Worm (Caenorhabditis elegans) whole organism, L4/young adult: ENCODE data around the gene scl-13.

ENCODE experiments used
- W03F9.2 ChIP-seq: fragments of 150-350 bp; optimal IDR thresholded peaks from 2 replicates; lab custom pipeline; 2014; ENCODE audit warnings: missing biosample characterization, missing genetic modification characterization
- dao-5 ChIP-seq: sonication (generic microtip); optimal IDR thresholded peaks from 2 replicates; lab custom pipeline; 2016; ENCODE audit warnings: missing genotype, missing genetic modification characterization, moderate library complexity, missing compliant biosample characterization
- him-1 ChIP-seq: sonication (generic microtip); optimal IDR thresholded peaks from 2 replicates; lab custom pipeline; 2016; ENCODE audit warnings: missing genotype, missing genetic modification reagents, missing genetic modification characterization, missing compliant biosample characterization

Gene scl-13

DNA sequence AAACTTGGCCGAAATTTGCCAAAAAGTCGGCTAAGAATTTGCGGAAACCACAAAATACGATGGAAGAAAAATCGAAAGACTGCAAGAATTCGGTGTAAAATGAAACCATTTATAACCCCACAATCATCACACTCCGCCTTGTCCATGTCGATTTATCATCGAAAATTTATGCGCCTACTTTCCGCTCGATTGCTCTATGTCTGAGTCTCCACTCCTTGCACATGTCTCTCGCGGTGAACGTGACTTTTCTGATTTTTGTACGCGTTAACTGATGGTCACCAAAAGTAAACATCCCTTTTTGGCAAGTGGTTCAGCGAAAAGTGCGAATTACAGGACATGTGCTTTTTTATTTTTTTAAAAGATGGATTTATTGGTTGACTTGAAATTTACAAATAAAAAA lies 34.5 kb downstream of the scl-13 start:
- TF ChIP-seq dao-5 (tag; lab: Kevin White, UChicago) (no peak), him-1 (tag; lab: Kevin White, UChicago) (no peak), W03F9.2 (tag; lab: Kevin White, UChicago) (no peak)

DNA sequence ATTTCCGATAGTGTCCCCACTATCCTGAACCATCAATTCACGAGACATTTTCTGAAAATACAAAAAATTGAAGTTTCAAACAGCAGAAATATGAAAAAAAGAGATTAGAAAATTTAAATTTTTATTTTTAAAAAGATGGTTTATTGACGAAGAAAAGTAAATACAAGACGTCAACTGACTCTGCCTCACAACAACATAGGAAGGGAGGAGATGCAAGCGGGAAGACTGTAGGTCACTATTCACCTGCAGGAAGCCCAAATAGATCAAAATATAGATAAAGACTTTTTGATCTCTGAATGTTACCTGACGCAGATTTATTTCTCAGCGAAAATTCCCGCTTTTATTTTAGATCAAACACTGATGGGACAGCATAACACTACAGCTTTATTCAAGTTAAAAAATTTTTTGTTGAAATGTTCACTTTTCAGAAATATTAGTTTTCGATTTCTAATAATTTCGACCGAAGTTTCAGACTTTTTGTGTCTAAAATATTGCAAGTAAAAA lies 35.3 kb downstream of the scl-13 start, which contains the start of gene cysl-3:
TSS of gene cysl-3 (minus strand) at position 51 of the 504 bp plus-strand sequence.
- TF ChIP-seq W03F9.2 (tag; lab: Kevin White, UChicago) (no peak), him-1 (tag; lab: Kevin White, UChicago) (no peak), dao-5 (tag; lab: Kevin White, UChicago) (no peak)

DNA sequence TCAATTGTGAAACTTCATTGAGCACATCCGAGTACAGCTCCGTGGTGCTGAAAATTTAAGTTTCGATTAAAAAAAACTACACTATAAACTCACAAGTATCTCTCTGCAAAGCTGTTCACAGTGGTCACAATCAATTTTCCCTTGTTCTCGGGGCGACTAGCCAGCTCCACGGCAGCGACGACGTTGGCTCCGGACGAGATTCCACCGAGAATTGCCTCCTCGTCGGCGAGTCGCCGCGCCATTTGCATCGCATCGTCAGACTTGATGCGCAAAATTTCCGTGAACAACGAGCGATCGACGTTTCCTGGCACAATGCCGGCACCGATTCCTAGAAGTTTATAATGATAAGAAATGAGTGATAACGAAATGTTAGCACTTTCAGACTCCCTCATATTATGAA lies 36.8 kb downstream of the scl-13 start:
- TF ChIP-seq W03F9.2 (tag; lab: Kevin White, UChicago) (no peak), dao-5 (tag; lab: Kevin White, UChicago) (no peak), him-1 (tag; lab: Kevin White, UChicago) (no peak)

DNA sequence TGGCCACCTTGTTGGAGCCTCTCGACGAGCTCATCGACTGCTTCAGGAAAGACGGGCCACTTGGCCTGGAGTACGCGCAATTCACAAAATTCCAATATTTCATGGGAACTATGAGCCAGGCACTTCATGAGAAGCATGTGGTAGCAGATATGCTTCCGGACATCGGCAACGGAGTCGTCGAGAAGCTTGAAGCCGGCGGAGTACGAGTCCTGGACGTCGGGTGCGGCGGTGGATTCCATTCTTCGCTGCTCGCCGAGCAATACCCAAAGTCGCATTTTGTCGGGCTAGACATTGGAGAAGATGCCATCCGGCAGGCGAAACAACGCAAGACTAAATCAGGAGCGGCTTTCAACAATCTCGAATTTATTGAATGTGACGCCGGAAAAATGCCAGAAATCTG lies 37.8 kb downstream of the scl-13 start:
- TF ChIP-seq him-1 (tag; lab: Kevin White, UChicago) (no peak), dao-5 (tag; lab: Kevin White, UChicago) (no peak), W03F9.2 (tag; lab: Kevin White, UChicago) (no peak)

DNA sequence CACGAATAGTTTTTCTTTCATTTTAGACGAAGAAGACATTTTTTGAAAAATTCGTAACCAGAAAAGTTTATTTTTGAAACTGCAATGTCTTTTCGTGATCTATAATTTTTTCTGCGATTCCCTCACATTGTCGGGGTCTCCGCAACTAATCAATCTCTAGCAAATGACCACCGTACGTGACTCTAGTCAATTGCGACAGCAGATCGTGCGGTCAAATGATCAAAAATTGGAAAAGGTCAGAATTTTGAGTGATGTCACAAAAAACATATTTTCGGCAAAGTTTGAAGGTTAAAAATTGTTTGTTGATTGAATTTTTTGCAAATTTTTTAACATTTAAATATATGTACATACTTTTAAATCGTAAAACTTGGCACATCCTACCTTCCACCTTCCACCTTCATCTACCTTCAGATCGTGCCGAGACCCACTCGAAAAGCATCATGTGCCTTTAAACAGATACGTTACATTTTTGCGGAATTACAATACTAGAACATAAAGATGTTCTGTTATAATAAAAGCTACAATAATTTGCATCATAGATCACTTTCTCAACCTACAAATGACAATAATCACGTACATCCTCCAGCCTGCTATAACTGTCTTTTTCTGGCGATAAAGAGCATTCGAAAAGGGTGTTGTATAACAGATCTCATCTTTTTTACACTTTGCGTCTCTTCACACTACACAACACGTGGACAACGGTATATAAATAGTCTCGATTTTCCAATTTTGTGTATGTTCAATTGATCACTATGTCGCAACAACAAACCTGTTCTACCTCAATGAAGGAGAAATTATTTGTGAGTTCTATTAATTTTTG lies 39.8 kb downstream of the scl-13 start, which contains the start of the genes R08E5.1 and rips-1:
TSS of gene R08E5.1 (minus strand) at position 82 of the 820 bp plus-strand sequence.
TSS of gene rips-1 (plus strand) at position 585 of the 820 bp plus-strand sequence.
- TF ChIP-seq dao-5 (tag; lab: Kevin White, UChicago), result no peak
- no peak for TF ChIP-seq W03F9.2 (tag; lab: Kevin White, UChicago)
- TF ChIP-seq him-1 (tag; lab: Kevin White, UChicago), result no peak

DNA sequence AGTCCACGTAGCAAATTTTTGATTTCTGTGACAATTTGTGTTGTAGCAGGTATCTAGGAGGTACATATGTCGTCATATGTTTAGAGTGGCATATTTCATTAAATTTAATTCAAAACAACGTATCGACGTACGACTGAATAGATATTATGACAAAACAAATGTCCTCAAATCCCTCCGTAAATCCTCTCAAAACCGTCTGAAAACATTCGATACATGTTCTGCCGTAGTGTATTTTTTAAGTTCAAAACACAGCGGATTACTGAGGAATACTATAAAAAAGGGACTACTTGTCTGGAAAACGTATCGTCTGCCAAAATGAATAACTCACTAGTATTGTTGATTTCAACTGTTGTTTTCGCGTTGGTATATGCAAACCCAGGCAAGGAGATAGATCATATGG lies 43.2 kb downstream of the scl-13 start, which contains the start of gene R08E5.4:
TSS of gene R08E5.4 (plus strand) at position 301 of the 400 bp plus-strand sequence.
- no peak for TF ChIP-seq dao-5 (tag; lab: Kevin White, UChicago)
- no peak for TF ChIP-seq W03F9.2 (tag; lab: Kevin White, UChicago)
- no peak for TF ChIP-seq him-1 (tag; lab: Kevin White, UChicago)

DNA sequence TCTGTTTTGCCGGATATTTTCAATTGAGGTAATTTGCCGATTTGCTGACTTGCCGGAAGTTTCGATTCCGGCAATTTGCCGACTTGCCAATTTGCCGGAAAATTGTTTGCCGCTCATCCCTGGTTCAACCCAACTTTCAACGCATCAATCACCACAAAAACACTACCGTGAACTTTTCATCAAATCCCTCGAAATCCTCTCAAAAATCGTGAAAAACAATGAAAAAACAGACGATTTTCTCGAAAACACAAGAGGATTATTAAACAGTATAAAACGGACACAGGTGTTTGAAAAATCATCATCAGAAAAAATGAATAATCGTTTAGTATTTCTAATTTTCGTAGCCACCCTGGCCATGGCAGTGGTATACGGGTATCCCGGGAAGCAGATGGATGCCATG lies 44.5 kb downstream of the scl-13 start, which contains the start of gene Y39H10A.1:
TSS of gene Y39H10A.1 (plus strand) at position 301 of the 400 bp plus-strand sequence.
- TF ChIP-seq dao-5 (tag; lab: Kevin White, UChicago) (no peak), W03F9.2 (tag; lab: Kevin White, UChicago) (no peak), him-1 (tag; lab: Kevin White, UChicago) (no peak)

DNA sequence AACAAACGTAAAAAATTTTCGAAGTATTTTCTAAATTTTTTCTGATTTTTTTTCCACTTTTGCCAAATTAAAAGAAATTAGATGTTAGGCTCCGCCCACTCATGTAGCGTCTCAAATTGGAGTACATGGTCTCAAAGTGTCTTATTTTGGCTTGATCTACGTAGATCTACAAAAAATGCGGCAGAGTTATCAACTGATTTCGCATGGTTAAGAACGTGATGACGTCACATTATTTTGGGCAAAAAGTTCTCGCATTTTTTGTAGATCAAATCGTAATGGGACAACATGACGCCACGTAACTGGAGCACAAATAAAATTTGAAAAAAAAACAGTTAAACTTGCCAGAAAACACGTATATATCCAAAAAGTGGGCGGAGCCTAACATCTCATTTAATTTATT lies 49.6 kb downstream of the scl-13 start:
- TF ChIP-seq W03F9.2 (tag; lab: Kevin White, UChicago), result no peak
- TF ChIP-seq dao-5 (tag; lab: Kevin White, UChicago), result no peak
- no peak for TF ChIP-seq him-1 (tag; lab: Kevin White, UChicago)

DNA sequence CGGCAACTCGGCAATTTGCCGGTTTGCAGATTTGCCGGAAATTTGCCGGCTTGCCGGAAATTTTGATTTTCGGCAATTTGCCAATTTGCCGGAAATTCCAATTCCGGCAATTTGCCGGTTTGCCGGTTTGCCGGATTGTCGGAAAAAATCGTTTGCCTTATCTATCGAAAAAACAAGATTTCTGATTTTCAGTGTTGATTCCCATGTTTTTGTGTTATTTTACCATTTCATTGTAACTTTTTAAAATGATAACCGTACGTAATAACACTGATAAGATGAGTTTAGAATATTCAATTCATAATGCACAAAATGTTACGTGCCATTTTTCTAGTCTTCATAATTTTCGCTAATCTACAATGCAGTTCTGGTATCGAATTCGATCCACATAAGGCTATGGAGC lies 50.6 kb downstream of the scl-13 start, which contains the start of gene oac-55:
TSS of gene oac-55 (plus strand) at position 301 of the 400 bp plus-strand sequence.
- TF ChIP-seq him-1 (tag; lab: Kevin White, UChicago), result no peak
- no peak for TF ChIP-seq dao-5 (tag; lab: Kevin White, UChicago)
- TF ChIP-seq W03F9.2 (tag; lab: Kevin White, UChicago), result no peak
